Worm (Caenorhabditis elegans): ENCODE measurements around the gene F09B12.5.

- no peak for TF ChIP-seq madf-5 (GFP tag; IDR thresholded peaks at IDR 0.05)
- TF ChIP-seq F37D6.2 (tag; optimal IDR thresholded peaks at IDR 0.05) = no peak
- TF ChIP-seq unc-39 (tag; optimal IDR thresholded peaks at IDR 0.05) = no peak
- no peak for TF ChIP-seq spr-3 (GFP tag; optimal IDR thresholded peaks at IDR 0.05)
- peak; percentile 80 for TF ChIP-seq set-16 (GFP tag; IDR thresholded peaks at IDR 0.05)
- TF ChIP-seq ceh-82 (tag; optimal IDR thresholded peaks at IDR 0.05) = no peak
Measured at ce11 chrX:15070137-15070536, 14.4 kb upstream of the F09B12.5 start.
